Fruit fly (Drosophila melanogaster) whole organism, embryonic: ENCODE results near the gene CG6330.

Experiments
- CG12391 ChIP-seq: fragments of 200-800 bp; sonication (Bioruptor generic); optimal IDR thresholded peaks from 3 replicates; lab custom pipeline; 2018; ENCODE audit warnings: missing biosample characterization, mild to moderate bottlenecking, missing genetic modification characterization, moderate library complexity
- CG12769 ChIP-seq: fragments of 200-800 bp; sonication (Bioruptor generic); optimal IDR thresholded peaks from 2 replicates; lab custom pipeline; 2019; ENCODE audit warnings: missing biosample characterization, mild to moderate bottlenecking, missing genetic modification characterization, moderate library complexity
- CG13894 ChIP-seq: fragments of 200-800 bp; sonication (Bioruptor generic); optimal IDR thresholded peaks from 3 replicates; lab custom pipeline; 2018; ENCODE audit warnings: missing biosample characterization, mild to moderate bottlenecking, missing genetic modification characterization, moderate library complexity
- CG14014 ChIP-seq: fragments of 200-800 bp; sonication (Bioruptor generic); IDR thresholded peaks from 2 replicates; pipeline ENCODE4 v1.3.6; 2022; ENCODE audit warnings: missing biosample characterization, missing genetic modification characterization
- CG14860 ChIP-seq: fragments of 200-800 bp; sonication (Bioruptor generic); IDR thresholded peaks from 3 replicates; pipeline ENCODE4 v1.3.6; 2022; ENCODE audit warnings: missing biosample characterization, missing genetic modification characterization; ENCODE audit not compliant: partially characterized antibody
- CG17359 ChIP-seq: fragments of 200-800 bp; sonication (Bioruptor generic); optimal IDR thresholded peaks from 3 replicates; lab custom pipeline; 2018; ENCODE audit warnings: missing biosample characterization, mild to moderate bottlenecking, missing genetic modification characterization, moderate library complexity
- CG17385 ChIP-seq: fragments of 200-800 bp; sonication (Bioruptor generic); optimal IDR thresholded peaks from 3 replicates; lab custom pipeline; 2018; ENCODE audit warnings: missing biosample characterization, mild to moderate bottlenecking, missing genetic modification characterization
- CG18011 ChIP-seq: fragments of 200-800 bp; sonication (Bioruptor generic); optimal IDR thresholded peaks from 2 replicates; lab custom pipeline; 2017; ENCODE audit warnings: missing biosample characterization, missing genetic modification characterization, mild to moderate bottlenecking, moderate library complexity, missing genotype
- CG18262 ChIP-seq: fragments of 200-800 bp; optimal IDR thresholded peaks from 3 replicates; lab custom pipeline; 2019; ENCODE audit warnings: missing biosample characterization, mild to moderate bottlenecking, missing genetic modification characterization, moderate library complexity
- CG31441 ChIP-seq: fragments of 200-800 bp; sonication (Bioruptor generic); IDR thresholded peaks from 2 replicates; pipeline ENCODE4 v1.3.6; 2022; ENCODE audit warnings: missing biosample characterization, missing genetic modification characterization
- CG32767 ChIP-seq: fragments of 200-800 bp; sonication (Bioruptor generic); IDR thresholded peaks from 2 replicates; pipeline ENCODE4 v1.3.6; 2022; ENCODE audit warnings: missing biosample characterization, missing genetic modification characterization
- CG4404 ChIP-seq: fragments of 200-800 bp; sonication (Bioruptor generic); IDR thresholded peaks from 2 replicates; pipeline ENCODE4 v1.3.6; 2022; ENCODE audit warnings: missing biosample characterization, missing genetic modification characterization
- CG6683 ChIP-seq: fragments of 200-800 bp; sonication (Bioruptor generic); optimal IDR thresholded peaks from 2 replicates; lab custom pipeline; 2017; ENCODE audit warnings: missing biosample characterization, mild to moderate bottlenecking, missing genetic modification characterization, missing genetic modification reagents
- CG7357 ChIP-seq: fragments of 200-800 bp; sonication (Bioruptor generic); IDR thresholded peaks from 3 replicates; pipeline ENCODE4 v1.3.6; 2022; ENCODE audit warnings: missing biosample characterization, missing genetic modification characterization
- CG7987 ChIP-seq: fragments of 200-800 bp; sonication (Bioruptor generic); optimal IDR thresholded peaks from 2 replicates; lab custom pipeline; 2018; ENCODE audit warnings: missing biosample characterization, mild to moderate bottlenecking, missing genetic modification characterization, moderate library complexity
- CG8281 ChIP-seq: fragments of 200-800 bp; sonication (Bioruptor generic); optimal IDR thresholded peaks from 2 replicates; lab custom pipeline; 2018; ENCODE audit warnings: missing biosample characterization, mild to moderate bottlenecking, missing genetic modification characterization, moderate library complexity
- CG8388 ChIP-seq: fragments of 200-800 bp; sonication (Bioruptor generic); optimal IDR thresholded peaks from 2 replicates; lab custom pipeline; 2019; ENCODE audit warnings: missing biosample characterization, mild to moderate bottlenecking, missing genetic modification characterization, moderate library complexity
- CG9215 ChIP-seq: fragments of 200-800 bp; sonication (Bioruptor generic); IDR thresholded peaks from 2 replicates; pipeline ENCODE4 v1.3.6; 2022; ENCODE audit warnings: missing biosample characterization, missing genetic modification characterization
- CkIIα-i1 ChIP-seq: fragments of 200-800 bp; sonication (Bioruptor generic); IDR thresholded peaks from 2 replicates; pipeline ENCODE4 v1.3.6; 2022; ENCODE audit warnings: missing biosample characterization, missing genetic modification characterization
- Doc3 ChIP-seq: fragments of 200-800 bp; sonication (Bioruptor generic); IDR thresholded peaks from 3 replicates; pipeline ENCODE4 v1.3.6; 2022; ENCODE audit warnings: missing biosample characterization, missing genetic modification characterization; ENCODE audit not compliant: partially characterized antibody
- Gug ChIP-seq: fragments of 200-800 bp; sonication (Bioruptor generic); IDR thresholded peaks from 4 replicates; pipeline ENCODE4 v1.3.6; 2022; ENCODE audit warnings: missing biosample characterization, missing genetic modification characterization
- HmgZ ChIP-seq: fragments of 200-800 bp; sonication (Bioruptor generic); optimal IDR thresholded peaks from 2 replicates; lab custom pipeline; 2018; ENCODE audit warnings: missing biosample characterization, mild to moderate bottlenecking, missing genetic modification characterization
- Hmx ChIP-seq: fragments of 200-800 bp; sonication (Bioruptor generic); optimal IDR thresholded peaks from 2 replicates; lab custom pipeline; 2016; ENCODE audit warnings: missing biosample characterization, missing genetic modification characterization
- Lim3 ChIP-seq: fragments of 200-800 bp; sonication (Bioruptor generic); IDR thresholded peaks from 2 replicates; pipeline ENCODE4 v1.3.6; 2022; ENCODE audit warnings: missing biosample characterization, missing genetic modification characterization
- MBD-R2 ChIP-seq: fragments of 200-800 bp; sonication (Bioruptor generic); IDR thresholded peaks from 2 replicates; pipeline ENCODE4 v1.3.6; 2022; ENCODE audit warnings: missing biosample characterization, missing genetic modification characterization
- Ravus ChIP-seq: fragments of 200-800 bp; sonication (Bioruptor generic); IDR thresholded peaks from 2 replicates; pipeline ENCODE4 v1.3.6; 2022; ENCODE audit warnings: missing biosample characterization, missing genetic modification characterization
- Rfx ChIP-seq: fragments of 200-800 bp; sonication (Bioruptor generic); IDR thresholded peaks from 2 replicates; pipeline ENCODE4 v1.3.6; 2022; ENCODE audit warnings: missing biosample characterization, missing genetic modification characterization
- Rx ChIP-seq: fragments of 200-800 bp; sonication (Bioruptor generic); IDR thresholded peaks from 2 replicates; pipeline ENCODE4 v1.3.6; 2022; ENCODE audit warnings: missing biosample characterization, missing genetic modification characterization
- Sin3A ChIP-seq: fragments of >200 bp; optimal IDR thresholded peaks from 2 replicates; lab custom pipeline; 2018
- Tbp ChIP-seq: fragments of >200 bp; optimal IDR thresholded peaks from 2 replicates; lab custom pipeline; 2018; ENCODE audit warnings: missing biosample characterization, missing genetic modification characterization
- Trl ChIP-seq, 3 experiments: fragments of >200 bp in 2 of 3; fragments of 200-800 bp in 1 of 3; sonication (Bioruptor generic) in 1 of 3; optimal IDR thresholded peaks; 2 replicates in 1 of 3; 3 replicates in 2 of 3; lab custom pipeline; 2016 to 2017; ENCODE audit warnings: missing biosample characterization in 1 of 3, missing genetic modification characterization in 1 of 3
- Xrp1 ChIP-seq: fragments of 200-800 bp; sonication (Bioruptor generic); IDR thresholded peaks from 2 replicates; pipeline ENCODE4 v1.3.6; 2022; ENCODE audit warnings: missing biosample characterization, missing genetic modification characterization
- al ChIP-seq: fragments of 200-800 bp; sonication (Bioruptor generic); IDR thresholded peaks from 2 replicates; pipeline ENCODE4 v1.3.6; 2022; ENCODE audit warnings: missing biosample characterization, missing genetic modification characterization
- ci ChIP-seq: fragments of 200-800 bp; sonication (Bioruptor generic); IDR thresholded peaks from 3 replicates; pipeline ENCODE4 v1.3.6; 2022; ENCODE audit warnings: missing biosample characterization, missing genetic modification characterization
- crc ChIP-seq: fragments of 200-800 bp; sonication (Bioruptor generic); optimal IDR thresholded peaks from 2 replicates; lab custom pipeline; 2016; ENCODE audit warnings: missing biosample characterization, missing genetic modification characterization
- fd102C ChIP-seq: fragments of 200-800 bp; sonication (Bioruptor generic); optimal IDR thresholded peaks from 2 replicates; lab custom pipeline; 2018; ENCODE audit warnings: missing biosample characterization, mild to moderate bottlenecking, missing genetic modification characterization, moderate library complexity
- h ChIP-seq: fragments of >200 bp; optimal IDR thresholded peaks from 2 replicates; lab custom pipeline; 2017
- hb ChIP-seq: fragments of 200-800 bp; sonication (Bioruptor generic); IDR thresholded peaks from 3 replicates; pipeline ENCODE4 v1.3.6; 2022; ENCODE audit warnings: missing biosample characterization, missing genetic modification characterization; ENCODE audit not compliant: partially characterized antibody
- ind ChIP-seq: fragments of 200-800 bp; sonication (Bioruptor generic); optimal IDR thresholded peaks from 3 replicates; lab custom pipeline; 2016; ENCODE audit warnings: missing biosample characterization, missing genetic modification characterization
- ken ChIP-seq: fragments of 200-800 bp; sonication (Bioruptor generic); IDR thresholded peaks from 3 replicates; pipeline ENCODE4 v1.3.6; 2022; ENCODE audit warnings: missing biosample characterization, missing genetic modification characterization
- klu ChIP-seq: fragments of 200-800 bp; sonication (Bioruptor generic); IDR thresholded peaks from 2 replicates; pipeline ENCODE4 v1.3.6; 2022; ENCODE audit warnings: missing biosample characterization, missing genetic modification characterization
- lab ChIP-seq: fragments of 200-800 bp; sonication (Bioruptor generic); optimal IDR thresholded peaks from 3 replicates; lab custom pipeline; 2017; ENCODE audit warnings: missing biosample characterization, missing genetic modification characterization, mild to moderate bottlenecking, moderate library complexity, missing genetic modification reagents
- mld ChIP-seq: fragments of 200-800 bp; sonication (Bioruptor generic); IDR thresholded peaks from 3 replicates; pipeline ENCODE4 v1.3.6; 2022; ENCODE audit warnings: missing biosample characterization, missing genetic modification characterization; ENCODE audit not compliant: partially characterized antibody
- pnt ChIP-seq: fragments of 200-800 bp; sonication (Bioruptor generic); optimal IDR thresholded peaks from 3 replicates; lab custom pipeline; 2016; ENCODE audit warnings: missing biosample characterization, missing genetic modification characterization
- prd ChIP-seq, 3 experiments: fragments of >200 bp in 2 of 3; fragments of 200-800 bp in 1 of 3; sonication (Bioruptor generic) in 1 of 3; optimal IDR thresholded peaks in 2 of 3; IDR thresholded peaks in 1 of 3; 2 replicates in 2 of 3; 3 replicates in 1 of 3; pipeline versions ENCODE4 v1.3.6 to Lab custom; 2017 to 2022; ENCODE audit warnings: missing biosample characterization in 1 of 3, missing genetic modification characterization in 1 of 3
- ro ChIP-seq: fragments of 200-800 bp; sonication (Bioruptor generic); IDR thresholded peaks from 2 replicates; pipeline ENCODE4 v1.3.6; 2022; ENCODE audit warnings: missing biosample characterization, missing genetic modification characterization
- stc ChIP-seq: fragments of 200-800 bp; sonication (Bioruptor generic); IDR thresholded peaks from 2 replicates; pipeline ENCODE4 v1.3.6; 2022; ENCODE audit warnings: missing biosample characterization, missing genetic modification characterization
- tgo ChIP-seq: fragments of 200-800 bp; sonication (Bioruptor generic); IDR thresholded peaks from 3 replicates; pipeline ENCODE4 v1.3.6; 2022; ENCODE audit warnings: missing biosample characterization, missing genetic modification characterization
- ttk ChIP-seq: fragments of 200-800 bp; sonication (Bioruptor generic); IDR thresholded peaks from 2 replicates; pipeline ENCODE4 v2.1.2; 2022; ENCODE audit warnings: missing biosample characterization, missing genetic modification characterization
- vfl ChIP-seq: fragments of 200-800 bp; sonication (Bioruptor generic); optimal IDR thresholded peaks from 2 replicates; lab custom pipeline; 2016; ENCODE audit warnings: missing biosample characterization, missing genetic modification characterization
- zf30C ChIP-seq: fragments of 200-800 bp; sonication (Bioruptor generic); optimal IDR thresholded peaks from 3 replicates; lab custom pipeline; 2018; ENCODE audit warnings: missing biosample characterization, mild to moderate bottlenecking, missing genetic modification characterization

Gene CG6330

dm6 chr3R:26928424-26928823 lies 29.9 kb downstream of the CG6330 start (continued):
- TF ChIP-seq prd (optimal IDR thresholded peaks at IDR 0.05; lab: Kevin White, UChicago) (no peak), prd (GFP tag; IDR thresholded peaks at IDR 0.05; lab: Robert Waterston, UW) (peak; percentile 61; the same call in 2 of the 3 replicates), stc (GFP tag; lab: Robert Waterston, UW) (0 out of 2 replicates have a peak, but pooled peaks have one; percentile 45), CG18011 (peak; percentile 5), al (GFP tag; lab: Robert Waterston, UW) (0 out of 2 replicates have a peak, but pooled peaks have one; percentile 7), CG9215 (no peak), lab (GFP tag; lab: Kevin White, UChicago) (peak; percentile 56), pnt (GFP tag; lab: Kevin White, UChicago) (no peak), CG4404 (no peak), Lim3 (no peak), HmgZ (peak; percentile 4), Doc3 (no peak), hb (GFP tag; lab: Robert Waterston, UW) (no peak), Trl (optimal IDR thresholded peaks at IDR 0.05; lab: Kevin White, UChicago) (no peak), Trl (GFP tag; optimal IDR thresholded peaks at IDR 0.05; lab: Kevin White, UChicago) (no peak), CG7987 (no peak), Ravus (GFP tag; lab: Robert Waterston, UW) (no peak), CG17359 (tag; lab: Kevin White, UChicago) (peak; percentile 62), crc (no peak), mld (no peak), klu (GFP tag; lab: Robert Waterston, UW) (no peak), CG12391 (tag; lab: Kevin White, UChicago) (peak; percentile 78), CG6683 (GFP tag; lab: Kevin White, UChicago) (peak; percentile 34), CG17385 (peak; percentile 71), Rfx (GFP tag; lab: Robert Waterston, UW) (no peak), CG14014 (GFP tag; lab: Robert Waterston, UW) (no peak), fd102C (no peak), MBD-R2 (GFP tag; lab: Robert Waterston, UW) (no peak), CG32767 (GFP tag; lab: Robert Waterston, UW) (peak; percentile 55; the same call in 1 of the 2 replicates), CG8281 (tag; lab: Kevin White, UChicago) (peak; percentile 32), Xrp1 (GFP tag; lab: Robert Waterston, UW) (peak; percentile 27; the same call in 1 of the 2 replicates), CG13894 (tag; lab: Kevin White, UChicago) (no peak), Tbp (no peak), ken (GFP tag; lab: Robert Waterston, UW) (no peak), ind (GFP tag; lab: Kevin White, UChicago) (peak; percentile 39), Rx (0 out of 2 replicates have a peak, but pooled peaks have one; percentile 20), ro (no peak), ttk (no peak), ci (GFP tag; lab: Robert Waterston, UW) (peak; percentile 90), CG14860 (no peak), CG18262 (peak; percentile 41), tgo (GFP tag; lab: Robert Waterston, UW) (peak; percentile 34; the same call in 2 of the 3 replicates), zf30C (GFP tag; lab: Kevin White, UChicago) (no peak), CkIIα-i1 (no peak), CG12769 (tag; lab: Kevin White, UChicago) (peak; percentile 74), CG7357 (GFP tag; lab: Robert Waterston, UW) (no peak), vfl (GFP tag; lab: Kevin White, UChicago) (no peak), h (lab: Kevin White, UChicago) (no peak), CG8388 (GFP tag; lab: Kevin White, UChicago) (peak; percentile 57), CG31441 (GFP tag; lab: Robert Waterston, UW) (peak; percentile 43; the same call in 1 of the 2 replicates), Hmx (GFP tag; lab: Kevin White, UChicago) (no peak), Sin3A (lab: Kevin White, UChicago) (no peak), Gug (no peak)
